Fruit fly (Drosophila melanogaster): ENCODE measurements around the gene Or85e.

The Or85e gene

dm6 chr3R:8673803-8674234 lies 38.1 kb upstream of the Or85e start, which contains the start of gene mRpL19:
mRpL19 (plus strand) TSS chr3R:8674109.
- TF ChIP-seq CG11695 (GFP tag; IDR thresholded peaks at IDR 0.05) (peak; percentile 34; the same call in 1 of the 3 replicates), Camta (GFP tag; optimal IDR thresholded peaks at IDR 0.05) (no peak), CG16815 (GFP tag; optimal IDR thresholded peaks at IDR 0.05) (no peak), pum (GFP tag; optimal IDR thresholded peaks at IDR 0.05) (no peak), Hr3 (GFP tag; optimal IDR thresholded peaks at IDR 0.05) (peak; percentile 18), Atf-2 (GFP tag; optimal IDR thresholded peaks at IDR 0.05) (no peak), CG13624 (GFP tag; optimal IDR thresholded peaks at IDR 0.05) (no peak), eve (GFP tag; optimal IDR thresholded peaks at IDR 0.05) (no peak), lola (GFP tag; optimal IDR thresholded peaks at IDR 0.05) (peak in 1 of 3 experiments; percentile 51), pzg (GFP tag; optimal IDR thresholded peaks at IDR 0.05) (peak; percentile 48), CG17912 (GFP tag; optimal IDR thresholded peaks at IDR 0.05) (no peak), tll (GFP tag; optimal IDR thresholded peaks at IDR 0.05) (no peak), stwl (tag; optimal IDR thresholded peaks at IDR 0.05) (peak; percentile 78), pb (GFP tag; optimal IDR thresholded peaks at IDR 0.05) (no peak), Oli (tag; optimal IDR thresholded peaks at IDR 0.05) (no peak), sisA (GFP tag; IDR thresholded peaks at IDR 0.05) (no peak), CG3163 (GFP tag; optimal IDR thresholded peaks at IDR 0.05) (no peak), dmrt99B (tag; optimal IDR thresholded peaks at IDR 0.05) (peak; percentile 33), CG10431 (GFP tag; optimal IDR thresholded peaks at IDR 0.05) (peak; percentile 31), sug (tag; optimal IDR thresholded peaks at IDR 0.05) (peak; percentile 61), D (optimal IDR thresholded peaks at IDR 0.05) (no peak), D (GFP tag; optimal IDR thresholded peaks at IDR 0.05) (no peak), CG6654 (GFP tag; optimal IDR thresholded peaks at IDR 0.05) (no peak), CG13123 (GFP tag; optimal IDR thresholded peaks at IDR 0.05) (peak; percentile 6), kah (GFP tag; optimal IDR thresholded peaks at IDR 0.05) (no peak), MTF-1 (GFP tag; optimal IDR thresholded peaks at IDR 0.05; ENCODE audit: borderline replicate concordance) (no peak), CG12769 (tag; optimal IDR thresholded peaks at IDR 0.05) (no peak), CG6683 (GFP tag; optimal IDR thresholded peaks at IDR 0.05) (no peak), CG2875 (GFP tag; optimal IDR thresholded peaks at IDR 0.05) (no peak), caup (GFP tag; optimal IDR thresholded peaks at IDR 0.05; ENCODE audit: severe bottlenecking) (peak; percentile 0), CG15011 (GFP tag; optimal IDR thresholded peaks at IDR 0.05) (no peak), CG9817 (tag; optimal IDR thresholded peaks at IDR 0.05) (peak; percentile 31), Nf-YA (GFP tag; IDR thresholded peaks at IDR 0.05) (no peak), Adf1 (GFP tag; IDR thresholded peaks at IDR 0.05) (peak; percentile 37; the same call in 1 of the 2 replicates), cato (GFP tag; optimal IDR thresholded peaks at IDR 0.05; ENCODE audit: borderline replicate concordance) (no peak), fru (optimal IDR thresholded peaks at IDR 0.05) (no peak), Opbp (GFP tag; IDR thresholded peaks at IDR 0.05; ENCODE audit: partially characterized antibody) (no peak; the same call in 2 of the 3 replicates), ERR (GFP tag; optimal IDR thresholded peaks at IDR 0.05) (no peak), Max (GFP tag; optimal IDR thresholded peaks at IDR 0.05) (peak; percentile 1), CG2678 (tag; optimal IDR thresholded peaks at IDR 0.05) (peak; percentile 63), Rx (GFP tag; IDR thresholded peaks at IDR 0.05) (no peak), CG6175 (GFP tag; IDR thresholded peaks at IDR 0.05) (no peak), nerfin-2 (GFP tag; IDR thresholded peaks at IDR 0.05; ENCODE audit: partially characterized antibody) (peak; percentile 40; the same call in 1 of the 2 replicates), crc (GFP tag; optimal IDR thresholded peaks at IDR 0.05) (no peak), Fer3 (tag; optimal IDR thresholded peaks at IDR 0.05) (peak; percentile 52), Xbp1 (GFP tag; optimal IDR thresholded peaks at IDR 0.05) (peak; percentile 2), twi (tag; optimal IDR thresholded peaks at IDR 0.05) (no peak), ab (GFP tag; optimal IDR thresholded peaks at IDR 0.05) (no peak), CG10979 (tag; optimal IDR thresholded peaks at IDR 0.05) (peak; percentile 50), pfk (GFP tag; optimal IDR thresholded peaks at IDR 0.05) (no peak)

Data from whole organism, embryonic.